Fruit fly (Drosophila melanogaster) whole organism, embryonic: ENCODE results near the gene PGRP-SD.

Experiments
- CG10267 ChIP-seq: fragments of 200-800 bp; sonication (Bioruptor generic); optimal IDR thresholded peaks from 2 replicates; lab custom pipeline; 2018; ENCODE audit warnings: missing biosample characterization, mild to moderate bottlenecking, missing genetic modification characterization, moderate library complexity
- CG10321 ChIP-seq: fragments of 200-800 bp; sonication (Bioruptor generic); IDR thresholded peaks from 2 replicates; pipeline ENCODE4 v1.3.6; 2022; ENCODE audit warnings: missing biosample characterization, missing genetic modification characterization
- CG10959 ChIP-seq: fragments of 200-800 bp; sonication (Bioruptor generic); IDR thresholded peaks from 2 replicates; pipeline ENCODE4 v1.3.6; 2022; ENCODE audit warnings: missing biosample characterization, missing genetic modification characterization
- CG10979 ChIP-seq: fragments of 200-800 bp; sonication (Bioruptor generic); optimal IDR thresholded peaks from 2 replicates; lab custom pipeline; 2018; ENCODE audit warnings: missing biosample characterization, mild to moderate bottlenecking, missing genetic modification characterization, moderate library complexity
- CG11456 ChIP-seq: fragments of 200-800 bp; sonication (Bioruptor generic); IDR thresholded peaks from 3 replicates; pipeline ENCODE4 v1.3.6; 2022; ENCODE audit warnings: missing biosample characterization, missing genetic modification characterization
- CG11560 ChIP-seq: fragments of 200-800 bp; sonication (Bioruptor generic); IDR thresholded peaks from 3 replicates; pipeline ENCODE4 v1.3.6; 2022; ENCODE audit warnings: missing biosample characterization, missing genetic modification characterization
- CG12236 ChIP-seq: fragments of 200-800 bp; sonication (Bioruptor generic); optimal IDR thresholded peaks from 2 replicates; lab custom pipeline; 2016; ENCODE audit warnings: missing biosample characterization, missing genetic modification characterization
- CG13123 ChIP-seq: fragments of 200-800 bp; sonication (Bioruptor generic); optimal IDR thresholded peaks from 2 replicates; lab custom pipeline; 2016; ENCODE audit warnings: missing biosample characterization, missing genetic modification characterization
- CG13287 ChIP-seq: fragments of 200-800 bp; sonication (Bioruptor generic); IDR thresholded peaks from 2 replicates; pipeline ENCODE4 v1.3.6; 2022; ENCODE audit warnings: missing biosample characterization, missing genetic modification characterization; ENCODE audit not compliant: partially characterized antibody
- CG14860 ChIP-seq: fragments of 200-800 bp; sonication (Bioruptor generic); IDR thresholded peaks from 3 replicates; pipeline ENCODE4 v1.3.6; 2022; ENCODE audit warnings: missing biosample characterization, missing genetic modification characterization; ENCODE audit not compliant: partially characterized antibody
- CG16815 ChIP-seq: fragments of 200-800 bp; sonication (Bioruptor generic); optimal IDR thresholded peaks from 3 replicates; lab custom pipeline; 2017; ENCODE audit warnings: missing biosample characterization, mild to moderate bottlenecking, missing genetic modification characterization
- CG1832 ChIP-seq: fragments of 200-800 bp; sonication (Bioruptor generic); optimal IDR thresholded peaks from 2 replicates; lab custom pipeline; 2017; ENCODE audit warnings: missing biosample characterization, mild to moderate bottlenecking, missing genetic modification characterization, inconsistent platforms
- CG2199 ChIP-seq: fragments of 200-800 bp; sonication (Bioruptor generic); IDR thresholded peaks from 3 replicates; pipeline ENCODE4 v1.3.6; 2022; ENCODE audit warnings: missing biosample characterization, missing genetic modification characterization
- CG31441 ChIP-seq: fragments of 200-800 bp; sonication (Bioruptor generic); IDR thresholded peaks from 2 replicates; pipeline ENCODE4 v1.3.6; 2022; ENCODE audit warnings: missing biosample characterization, missing genetic modification characterization
- CG3163 ChIP-seq: fragments of 200-800 bp; sonication (Bioruptor generic); optimal IDR thresholded peaks from 3 replicates; lab custom pipeline; 2016; ENCODE audit warnings: missing biosample characterization, missing genetic modification characterization
- CG33557 ChIP-seq: fragments of 200-800 bp; sonication (Bioruptor generic); optimal IDR thresholded peaks from 2 replicates; lab custom pipeline; 2019; ENCODE audit warnings: missing biosample characterization, mild to moderate bottlenecking, missing genetic modification characterization, moderate library complexity
- CG42726 ChIP-seq: fragments of 200-800 bp; sonication (Bioruptor generic); IDR thresholded peaks from 2 replicates; pipeline ENCODE4 v1.3.6; 2022; ENCODE audit warnings: missing biosample characterization, missing genetic modification characterization; ENCODE audit not compliant: partially characterized antibody
- CG4404 ChIP-seq: fragments of 200-800 bp; sonication (Bioruptor generic); IDR thresholded peaks from 2 replicates; pipeline ENCODE4 v1.3.6; 2022; ENCODE audit warnings: missing biosample characterization, missing genetic modification characterization
- CG6175 ChIP-seq: fragments of 200-800 bp; sonication (Bioruptor generic); IDR thresholded peaks from 3 replicates; pipeline ENCODE4 v1.3.6; 2022; ENCODE audit warnings: missing biosample characterization, missing genetic modification characterization
- CG7745 ChIP-seq: fragments of 200-800 bp; sonication (Bioruptor generic); optimal IDR thresholded peaks from 2 replicates; lab custom pipeline; 2018; ENCODE audit warnings: missing biosample characterization, mild to moderate bottlenecking, missing genetic modification characterization, moderate library complexity
- CG8281 ChIP-seq: fragments of 200-800 bp; sonication (Bioruptor generic); optimal IDR thresholded peaks from 2 replicates; lab custom pipeline; 2018; ENCODE audit warnings: missing biosample characterization, mild to moderate bottlenecking, missing genetic modification characterization, moderate library complexity
- CTCF ChIP-seq: fragments of 200-800 bp; sonication (Bioruptor generic); optimal IDR thresholded peaks from 2 replicates; lab custom pipeline; 2017; ENCODE audit warnings: missing biosample characterization, mild to moderate bottlenecking, missing genetic modification characterization, moderate library complexity
- Deaf1 ChIP-seq: fragments of 200-800 bp; optimal IDR thresholded peaks from 3 replicates; lab custom pipeline; 2019; ENCODE audit warnings: missing biosample characterization, mild to moderate bottlenecking, missing genetic modification characterization, moderate library complexity
- Med ChIP-seq: fragments of 200-800 bp; sonication (Bioruptor generic); peaks from one replicate; lab custom pipeline; 2016; ENCODE audit warnings: missing biosample characterization, missing genetic modification characterization, mild to moderate bottlenecking, inconsistent platforms, moderate library complexity
- Opbp ChIP-seq: fragments of 200-800 bp; sonication (Bioruptor generic); IDR thresholded peaks from 3 replicates; pipeline ENCODE4 v1.3.6; 2022; ENCODE audit warnings: missing biosample characterization, missing genetic modification characterization; ENCODE audit not compliant: partially characterized antibody
- Rfx ChIP-seq: fragments of 200-800 bp; sonication (Bioruptor generic); IDR thresholded peaks from 2 replicates; pipeline ENCODE4 v1.3.6; 2022; ENCODE audit warnings: missing biosample characterization, missing genetic modification characterization
- Xbp1 ChIP-seq: fragments of 200-800 bp; sonication (Bioruptor generic); optimal IDR thresholded peaks from 3 replicates; lab custom pipeline; 2016; ENCODE audit warnings: missing biosample characterization, mild to moderate bottlenecking, missing genetic modification characterization
- abd-A ChIP-seq: fragments of 200-800 bp; sonication (Bioruptor generic); optimal IDR thresholded peaks from 3 replicates; lab custom pipeline; 2019; ENCODE audit warnings: missing biosample characterization, mild to moderate bottlenecking, missing genetic modification characterization, moderate library complexity
- ash1 ChIP-seq: fragments of 200-800 bp; sonication (Bioruptor generic); optimal IDR thresholded peaks from 2 replicates; lab custom pipeline; 2018; ENCODE audit warnings: missing biosample characterization, mild to moderate bottlenecking, missing genetic modification characterization
- bbx ChIP-seq: fragments of 200-800 bp; sonication (Bioruptor generic); IDR thresholded peaks from 2 replicates; pipeline ENCODE4 v1.3.6; 2022; ENCODE audit warnings: missing biosample characterization, missing genetic modification characterization; ENCODE audit not compliant: partially characterized antibody
- chinmo ChIP-seq: fragments of 200-800 bp; sonication (Bioruptor generic); IDR thresholded peaks from 4 replicates; pipeline ENCODE4 v1.3.6; 2022; ENCODE audit warnings: missing biosample characterization, missing genetic modification characterization; ENCODE audit not compliant: partially characterized antibody
- ci ChIP-seq: fragments of 200-800 bp; sonication (Bioruptor generic); IDR thresholded peaks from 3 replicates; pipeline ENCODE4 v1.3.6; 2022; ENCODE audit warnings: missing biosample characterization, missing genetic modification characterization
- crp ChIP-seq, 2 experiments: fragments of 200-800 bp; sonication (Bioruptor generic); optimal IDR thresholded peaks; 2 replicates in 1 of 2; 3 replicates in 1 of 2; lab custom pipeline; 2017; ENCODE audit warnings: missing biosample characterization in 2 of 2, missing genetic modification characterization in 2 of 2, mild to moderate bottlenecking in 1 of 2, moderate library complexity in 1 of 2
- eyg ChIP-seq: fragments of 200-800 bp; sonication (Bioruptor generic); optimal IDR thresholded peaks from 3 replicates; lab custom pipeline; 2016; ENCODE audit warnings: missing biosample characterization, missing genetic modification characterization
- fd102C ChIP-seq: fragments of 200-800 bp; sonication (Bioruptor generic); optimal IDR thresholded peaks from 2 replicates; lab custom pipeline; 2018; ENCODE audit warnings: missing biosample characterization, mild to moderate bottlenecking, missing genetic modification characterization, moderate library complexity
- gfzf ChIP-seq: fragments of 200-800 bp; sonication (Bioruptor generic); optimal IDR thresholded peaks from 2 replicates; lab custom pipeline; 2016; ENCODE audit warnings: missing biosample characterization, mild to moderate bottlenecking, missing genetic modification characterization, moderate library complexity
- h ChIP-seq: fragments of >200 bp; optimal IDR thresholded peaks from 2 replicates; lab custom pipeline; 2017
- hkb ChIP-seq, 2 experiments: fragments of 200-800 bp in 1 of 2; fragments of >200 bp in 1 of 2; sonication (Bioruptor generic) in 1 of 2; IDR thresholded peaks in 1 of 2; optimal IDR thresholded peaks in 1 of 2; 2 replicates each; pipeline versions ENCODE4 v1.3.6 to Lab custom; 2017 to 2022; ENCODE audit warnings: missing biosample characterization in 1 of 2, missing genetic modification characterization in 1 of 2
- jumu ChIP-seq: fragments of 200-800 bp; sonication (Bioruptor generic); optimal IDR thresholded peaks from 3 replicates; lab custom pipeline; 2016; ENCODE audit warnings: missing biosample characterization, missing genetic modification characterization
- lbe ChIP-seq: fragments of 200-800 bp; sonication (Bioruptor generic); optimal IDR thresholded peaks from 2 replicates; lab custom pipeline; 2016; ENCODE audit warnings: missing biosample characterization, mild to moderate bottlenecking, missing genetic modification characterization
- peb ChIP-seq: fragments of 200-800 bp; sonication (Bioruptor generic); IDR thresholded peaks from 2 replicates; pipeline ENCODE4 v1.3.6; 2022; ENCODE audit warnings: missing biosample characterization, missing genetic modification characterization
- pnt ChIP-seq: fragments of 200-800 bp; sonication (Bioruptor generic); optimal IDR thresholded peaks from 3 replicates; lab custom pipeline; 2016; ENCODE audit warnings: missing biosample characterization, missing genetic modification characterization
- row ChIP-seq: fragments of 200-800 bp; sonication (Bioruptor generic); IDR thresholded peaks from 3 replicates; pipeline ENCODE4 v1.3.6; 2022; ENCODE audit warnings: missing biosample characterization, missing genetic modification characterization
- tap ChIP-seq: fragments of 200-800 bp; optimal IDR thresholded peaks from 3 replicates; lab custom pipeline; 2019; ENCODE audit warnings: missing biosample characterization, mild to moderate bottlenecking, missing genetic modification characterization, moderate library complexity
- vvl ChIP-seq: fragments of 200-800 bp; sonication (Bioruptor generic); IDR thresholded peaks from 2 replicates; pipeline ENCODE4 v1.3.6; 2022; ENCODE audit warnings: missing biosample characterization, missing genetic modification characterization
- z ChIP-seq: fragments of 200-800 bp; sonication (Bioruptor generic); IDR thresholded peaks from 3 replicates; pipeline ENCODE4 v1.3.6; 2022; ENCODE audit warnings: missing biosample characterization, missing genetic modification characterization
- zf30C ChIP-seq: fragments of 200-800 bp; sonication (Bioruptor generic); optimal IDR thresholded peaks from 3 replicates; lab custom pipeline; 2018; ENCODE audit warnings: missing biosample characterization, mild to moderate bottlenecking, missing genetic modification characterization

Gene PGRP-SD

dm6 chr3L:7650968-7651367 lies at the start of gene PGRP-SD:
Gene PGRP-SD, plus strand, starts transcription at chr3L:7651180.
- TF ChIP-seq peb (GFP tag; lab: Robert Waterston, UW) (no peak), CG2199 (0 out of 3 replicates have a peak, but pooled peaks have one; percentile 13)

dm6 chr3L:7603397-7603796 lies 47.6 kb upstream of the PGRP-SD start:
- TF ChIP-seq Med (GFP tag; lab: Kevin White, UChicago): peak; percentile 24
- no peak for TF ChIP-seq pnt (GFP tag; lab: Kevin White, UChicago)

- peak; percentile 36; the same call in 1 of the 3 replicates for TF ChIP-seq CG2199
- no peak for TF ChIP-seq CG3163 (GFP tag; lab: Kevin White, UChicago)
- TF ChIP-seq h (lab: Kevin White, UChicago): no peak
- 0 out of 4 replicates have a peak, but pooled peaks have one; percentile 28 for TF ChIP-seq chinmo
- TF ChIP-seq ash1 (GFP tag; lab: Kevin White, UChicago): no peak
- no peak for TF ChIP-seq fd102C (GFP tag; lab: Kevin White, UChicago)
- no peak for TF ChIP-seq crp (GFP tag; optimal IDR thresholded peaks at IDR 0.05; lab: Kevin White, UChicago)
- TF ChIP-seq CG8281: no peak
- no peak for TF ChIP-seq row (GFP tag; lab: Robert Waterston, UW)
- TF ChIP-seq CG4404 (GFP tag; lab: Robert Waterston, UW): no peak
- no peak for TF ChIP-seq CTCF (GFP tag; lab: Kevin White, UChicago)
- TF ChIP-seq CG42726 (GFP tag; lab: Robert Waterston, UW): no peak
- no peak for TF ChIP-seq CG1832 (GFP tag; lab: Kevin White, UChicago)
- TF ChIP-seq eyg (GFP tag; lab: Kevin White, UChicago): no peak
- TF ChIP-seq CG10267 (tag; lab: Kevin White, UChicago): no peak
- 0 out of 3 replicates have a peak, but pooled peaks have one; percentile 14 for TF ChIP-seq Opbp (GFP tag; lab: Robert Waterston, UW)
- TF ChIP-seq tap: no peak
- no peak for TF ChIP-seq CG10979 (tag; lab: Kevin White, UChicago)
- TF ChIP-seq CG31441 (GFP tag; lab: Robert Waterston, UW): no peak
- peak; percentile 58 for TF ChIP-seq Med (GFP tag; lab: Kevin White, UChicago)
- TF ChIP-seq CG6175 (GFP tag; lab: Robert Waterston, UW): peak; percentile 62; the same call in 2 of the 3 replicates
- TF ChIP-seq Rfx (GFP tag; lab: Robert Waterston, UW): 0 out of 2 replicates have a peak, but pooled peaks have one; percentile 23
- TF ChIP-seq jumu (GFP tag; lab: Kevin White, UChicago): no peak
- 0 out of 3 replicates have a peak, but pooled peaks have one; percentile 29 for TF ChIP-seq CG11456 (GFP tag; lab: Robert Waterston, UW)
- TF ChIP-seq gfzf (GFP tag; lab: Kevin White, UChicago): no peak
- TF ChIP-seq bbx (GFP tag; lab: Robert Waterston, UW): peak; percentile 51
- no peak for TF ChIP-seq lbe
- no peak for TF ChIP-seq CG10321 (GFP tag; lab: Robert Waterston, UW)
- TF ChIP-seq Xbp1 (GFP tag; lab: Kevin White, UChicago): no peak
- no peak for TF ChIP-seq CG14860 (GFP tag; lab: Robert Waterston, UW)
- no peak for TF ChIP-seq CG33557 (GFP tag; lab: Kevin White, UChicago)
- no peak for TF ChIP-seq vvl (GFP tag; lab: Robert Waterston, UW)
- TF ChIP-seq Deaf1 (tag; lab: Kevin White, UChicago): peak; percentile 67
- no peak for TF ChIP-seq CG16815 (GFP tag; lab: Kevin White, UChicago)
- TF ChIP-seq hkb (optimal IDR thresholded peaks at IDR 0.05; lab: Kevin White, UChicago): no peak
- no peak for TF ChIP-seq hkb (GFP tag; IDR thresholded peaks at IDR 0.05; lab: Robert Waterston, UW)
- peak; percentile 42; the same call in 1 of the 3 replicates for TF ChIP-seq ci (GFP tag; lab: Robert Waterston, UW)
- no peak for TF ChIP-seq CG7745
- TF ChIP-seq CG13123: no peak
- TF ChIP-seq CG11560 (tag; lab: Robert Waterston, UW): no peak
- no peak for TF ChIP-seq zf30C (GFP tag; lab: Kevin White, UChicago)
- no peak for TF ChIP-seq z (GFP tag; lab: Robert Waterston, UW)
- TF ChIP-seq CG13287 (GFP tag; lab: Robert Waterston, UW): peak; percentile 35; the same call in 1 of the 2 replicates
- TF ChIP-seq abd-A: no peak
- TF ChIP-seq CG12236 (GFP tag; lab: Kevin White, UChicago): no peak
- no peak for TF ChIP-seq CG10959
These were observed 46.1 kb upstream of the PGRP-SD start for dm6 chr3L:7604863-7605262.
